3 worm cellular contexts compared by ENCODE assay signal in the genomic region with DNA sequence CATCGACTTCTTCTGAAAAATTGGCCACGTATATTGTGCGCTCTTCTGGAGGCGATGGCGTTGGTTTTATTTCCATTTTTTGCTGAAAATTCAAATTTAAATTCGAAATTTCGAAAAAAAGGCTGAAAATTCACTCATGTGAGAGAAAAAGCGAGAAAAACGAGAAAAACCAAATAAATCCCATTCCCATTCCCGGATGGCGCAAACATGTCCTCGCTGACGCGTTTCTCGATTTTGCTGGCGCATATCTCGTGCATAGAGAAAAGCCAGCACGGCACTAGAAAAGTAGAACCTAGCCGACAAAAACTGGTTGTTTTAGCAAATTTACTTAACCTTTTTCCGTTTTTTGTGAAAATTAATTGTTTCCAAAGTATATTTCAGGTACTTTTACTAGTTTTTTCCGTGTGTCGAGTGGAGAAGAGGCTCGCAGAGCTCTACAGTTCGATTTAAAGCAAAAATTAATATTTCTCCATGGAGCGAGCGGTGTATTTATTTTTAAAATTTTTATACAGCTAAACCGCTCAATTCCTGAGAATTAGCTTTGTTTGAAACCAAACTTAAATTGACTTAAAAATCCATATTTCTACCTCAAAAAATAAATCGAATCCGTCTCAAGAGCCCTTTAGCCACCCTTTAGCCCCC.
TF ChIP-seq lines count a peak whose summit lies in the region.

A gene (minus strand): TSS at position 82 of the 642 bp plus-strand sequence.

TF ChIP-seq in whole organism, L1 larva, 84 proteins besides CTCF, POLR2A, EP300 and RAD21 (continued from another document and continues in another):
- TF ChIP-seq lin-35 (GFP tag; optimal IDR thresholded peaks at IDR 0.05; lab: Kevin White, UChicago) (peak; percentile 79 to 86), unc-30 (tag; optimal IDR thresholded peaks at IDR 0.05; lab: Kevin White, UChicago) (no peak), lin-13 (GFP tag; optimal IDR thresholded peaks at IDR 0.05; lab: Kevin White, UChicago) (peak; percentile 60), ets-5 (GFP tag; IDR thresholded peaks at IDR 0.05; lab: Robert Waterston, UW) (no peak), hpl-2 (GFP tag; optimal IDR thresholded peaks at IDR 0.05; lab: Kevin White, UChicago) (no peak), egl-27 (tag; optimal IDR thresholded peaks at IDR 0.05; lab: Kevin White, UChicago) (no peak), ztf-11 (tag; optimal IDR thresholded peaks at IDR 0.05; lab: Kevin White, UChicago) (peak in 1 of 2 experiments; percentile 21), C34B4.2 (tag; optimal IDR thresholded peaks at IDR 0.05; lab: Kevin White, UChicago) (no peak), nhr-77 (tag; optimal IDR thresholded peaks at IDR 0.05; lab: Kevin White, UChicago) (peak; percentile 36), aly-2 (tag; optimal IDR thresholded peaks at IDR 0.05; lab: Kevin White, UChicago) (peak; percentile 30), nhr-19 (GFP tag; conservative IDR thresholded peaks at IDR 0.05; lab: Robert Waterston, UW) (no peak; the same call in 1 of the 2 replicates), fkh-8 (tag; optimal IDR thresholded peaks at IDR 0.05; lab: Kevin White, UChicago) (peak; percentile 41), ceh-63 (GFP tag; optimal IDR thresholded peaks at IDR 0.05; lab: Kevin White, UChicago) (no peak), snpc-4 (tag; optimal IDR thresholded peaks at IDR 0.05; lab: Kevin White, UChicago) (peak; percentile 52), lsy-2 (tag; optimal IDR thresholded peaks at IDR 0.05; lab: Kevin White, UChicago) (peak; percentile 87 to 89), ceh-8 (GFP tag; optimal IDR thresholded peaks at IDR 0.05; lab: Kevin White, UChicago) (no peak), C04F5.9 (tag; optimal IDR thresholded peaks at IDR 0.05; lab: Kevin White, UChicago) (peak; percentile 26), grh-1 (GFP tag; IDR thresholded peaks at IDR 0.05; lab: Robert Waterston, UW) (peak; percentile 53; the same call in 1 of the 2 replicates), nhr-12 (tag; optimal IDR thresholded peaks at IDR 0.05; lab: Kevin White, UChicago) (no peak), pag-3 (tag; optimal IDR thresholded peaks at IDR 0.05; lab: Kevin White, UChicago; ENCODE audit: borderline replicate concordance, insufficient read depth) (no peak), lir-3 (tag; optimal IDR thresholded peaks at IDR 0.05; lab: Kevin White, UChicago; ENCODE audit: poor library complexity) (no peak), nhr-28 (tag; optimal IDR thresholded peaks at IDR 0.05; lab: Kevin White, UChicago) (no peak), ceh-82 (tag; optimal IDR thresholded peaks at IDR 0.05; lab: Kevin White, UChicago) (peak; percentile 75 to 76 (median 76)), ceh-90 (tag; optimal IDR thresholded peaks at IDR 0.05; lab: Kevin White, UChicago) (peak; percentile 4), rnt-1 (tag; optimal IDR thresholded peaks at IDR 0.05; lab: Kevin White, UChicago) (peak; percentile 87), C16A3.4 (tag; optimal IDR thresholded peaks at IDR 0.05; lab: Kevin White, UChicago) (peak; percentile 52), nhr-85 (tag; lab: Kevin White, UChicago) (peak; percentile 78), alr-1 (tag; optimal IDR thresholded peaks at IDR 0.05; lab: Kevin White, UChicago; ENCODE audit: borderline replicate concordance) (no peak), unc-130 (tag; optimal IDR thresholded peaks at IDR 0.05; lab: Kevin White, UChicago) (peak; percentile 52), snu-23 (GFP tag; optimal IDR thresholded peaks at IDR 0.05; lab: Kevin White, UChicago) (peak; percentile 81), fkh-4 (tag; optimal IDR thresholded peaks at IDR 0.05; lab: Kevin White, UChicago; ENCODE audit: borderline replicate concordance) (no peak), nhr-237 (tag; optimal IDR thresholded peaks at IDR 0.05; lab: Kevin White, UChicago) (no peak), hlh-17 (GFP tag; optimal IDR thresholded peaks at IDR 0.05; lab: Kevin White, UChicago; ENCODE audit: borderline replicate concordance) (no peak), dsc-1 (tag; optimal IDR thresholded peaks at IDR 0.05; lab: Kevin White, UChicago) (peak; percentile 71), hlh-4 (tag; optimal IDR thresholded peaks at IDR 0.05; lab: Kevin White, UChicago) (no peak), sup-37 (GFP tag; optimal IDR thresholded peaks at IDR 0.05; lab: Kevin White, UChicago) (peak; percentile 12), zag-1 (tag; optimal IDR thresholded peaks at IDR 0.05; lab: Kevin White, UChicago) (no peak), ztf-4 (tag; optimal IDR thresholded peaks at IDR 0.05; lab: Kevin White, UChicago) (no peak), vab-15 (tag; optimal IDR thresholded peaks at IDR 0.05; lab: Kevin White, UChicago) (no peak), aha-1 (tag; optimal IDR thresholded peaks at IDR 0.05; lab: Kevin White, UChicago) (no peak)

TF ChIP-seq in whole organism, L2 larva, 48 proteins besides CTCF, POLR2A, EP300 and RAD21 (continued from another document):
- TF ChIP-seq blmp-1 (tag; optimal IDR thresholded peaks at IDR 0.05; lab: Kevin White, UChicago; ENCODE audit: insufficient read depth) = no peak
- TF ChIP-seq Y55F3AM.14 (GFP tag; optimal IDR thresholded peaks at IDR 0.05; lab: Kevin White, UChicago) = no peak
- no peak for TF ChIP-seq dmd-4 (tag; optimal IDR thresholded peaks at IDR 0.05; lab: Kevin White, UChicago)
- TF ChIP-seq ama-1 (optimal IDR thresholded peaks at IDR 0.05; lab: Kevin White, UChicago) = peak; percentile 37
- TF ChIP-seq elt-3 (tag; optimal IDR thresholded peaks at IDR 0.05; lab: Kevin White, UChicago) = no peak
- TF ChIP-seq alr-1 (tag; optimal IDR thresholded peaks at IDR 0.05; lab: Kevin White, UChicago) = no peak
- TF ChIP-seq ztf-4 (tag; optimal IDR thresholded peaks at IDR 0.05; lab: Kevin White, UChicago) = no peak
- peak; percentile 37 for TF ChIP-seq fos-1 (tag; optimal IDR thresholded peaks at IDR 0.05; lab: Kevin White, UChicago)
- no peak for TF ChIP-seq elt-1 (tag; optimal IDR thresholded peaks at IDR 0.05; lab: Kevin White, UChicago)
- peak; percentile 75 for TF ChIP-seq F13H6.1 (tag; optimal IDR thresholded peaks at IDR 0.05; lab: Kevin White, UChicago)
- no peak for TF ChIP-seq nhr-6 (tag; optimal IDR thresholded peaks at IDR 0.05; lab: Kevin White, UChicago)
- TF ChIP-seq unc-62 (GFP tag; optimal IDR thresholded peaks at IDR 0.05; lab: Kevin White, UChicago) = no peak
- no peak for TF ChIP-seq ztf-11 (tag; optimal IDR thresholded peaks at IDR 0.05; lab: Kevin White, UChicago)
- no peak for TF ChIP-seq ceh-82 (tag; optimal IDR thresholded peaks at IDR 0.05; lab: Kevin White, UChicago)
- TF ChIP-seq zag-1 (tag; optimal IDR thresholded peaks at IDR 0.05; lab: Kevin White, UChicago) = no peak

TF ChIP-seq in whole organism, L4 larva, 104 proteins besides CTCF, POLR2A, EP300 and RAD21 (continued from another document):
- TF ChIP-seq F37D6.2 (tag; optimal IDR thresholded peaks at IDR 0.05; lab: Kevin White, UChicago) (peak; percentile 30), nhr-25 (tag; optimal IDR thresholded peaks at IDR 0.05; lab: Kevin White, UChicago; ENCODE audit: borderline replicate concordance, insufficient read depth) (no peak), Y48G9A.11 (GFP tag; IDR thresholded peaks at IDR 0.05; lab: Robert Waterston, UW) (no peak), zfp-2 (tag; optimal IDR thresholded peaks at IDR 0.05; lab: Kevin White, UChicago) (no peak), T26A8.4 (GFP tag; IDR thresholded peaks at IDR 0.05; lab: Robert Waterston, UW) (peak; percentile 79), nhr-111 (GFP tag; optimal IDR thresholded peaks at IDR 0.05; lab: Kevin White, UChicago) (no peak), F26F4.8 (GFP tag; conservative IDR thresholded peaks at IDR 0.05; lab: Robert Waterston, UW) (no peak), unc-130 (GFP tag; optimal IDR thresholded peaks at IDR 0.05; lab: Kevin White, UChicago) (no peak), R02D3.7 (tag; optimal IDR thresholded peaks at IDR 0.05; lab: Kevin White, UChicago) (no peak), nhr-77 (tag; optimal IDR thresholded peaks at IDR 0.05; lab: Kevin White, UChicago) (peak; percentile 25), dmd-6 (GFP tag; IDR thresholded peaks at IDR 0.05; lab: Robert Waterston, UW) (peak; percentile 54)
